Worm (Caenorhabditis elegans) whole organism, mixed stage, embryonic: ENCODE data around the gene ent-7.

ENCODE experiments used
- ces-1 ChIP-seq: fragments of 150-350 bp; optimal IDR thresholded peaks from 2 replicates; lab custom pipeline; 2014; ENCODE audit warnings: missing biosample characterization, missing genetic modification reagents, missing genetic modification characterization
- elt-1 ChIP-seq: sonication (generic microtip); optimal IDR thresholded peaks from 2 replicates; lab custom pipeline; 2017; ENCODE audit warnings: missing genetic modification characterization, mild to moderate bottlenecking, missing compliant biosample characterization, antibody characterized with exemption, moderate library complexity, borderline replicate concordance; ENCODE audit not compliant: insufficient read depth
- lsy-2 ChIP-seq: fragments of 150-350 bp; optimal IDR thresholded peaks from 2 replicates; lab custom pipeline; 2014; ENCODE audit warnings: missing biosample characterization, missing genetic modification characterization
- mab-5 ChIP-seq: fragments of 150-350 bp; optimal IDR thresholded peaks from 2 replicates; lab custom pipeline; 2014; ENCODE audit warnings: missing biosample characterization, missing genetic modification characterization
- mep-1 ChIP-seq: fragments of 150-350 bp; optimal IDR thresholded peaks from 2 replicates; lab custom pipeline; 2017; ENCODE audit warnings: missing biosample characterization, missing genetic modification reagents, missing genetic modification characterization, inconsistent platforms
- nhr-12 ChIP-seq: fragments of 150-350 bp; optimal IDR thresholded peaks from 2 replicates; lab custom pipeline; 2014; ENCODE audit warnings: missing biosample characterization, missing genetic modification characterization
- nhr-237 ChIP-seq: fragments of 150-350 bp; optimal IDR thresholded peaks from 2 replicates; lab custom pipeline; 2014; ENCODE audit warnings: missing biosample characterization, missing genetic modification characterization
- pha-4 ChIP-seq: fragments of 150-350 bp; optimal IDR thresholded peaks from 2 replicates; lab custom pipeline; 2018; ENCODE audit warnings: missing biosample characterization, missing genetic modification reagents, missing genetic modification characterization
- sptf-1 ChIP-seq: sonication (generic microtip); optimal IDR thresholded peaks from 2 replicates; lab custom pipeline; 2017; ENCODE audit warnings: mild to moderate bottlenecking, missing genetic modification characterization, moderate library complexity, missing compliant biosample characterization
- unc-120 ChIP-seq: sonication (generic microtip); optimal IDR thresholded peaks from 2 replicates; lab custom pipeline; 2017; ENCODE audit warnings: missing genetic modification characterization, missing compliant biosample characterization; ENCODE audit not compliant: poor library complexity, severe bottlenecking
- unc-39 ChIP-seq: fragments of 150-350 bp; optimal IDR thresholded peaks from 2 replicates; lab custom pipeline; 2014; ENCODE audit warnings: missing biosample characterization, missing genetic modification characterization
- unc-62 ChIP-seq: fragments of 150-350 bp; optimal IDR thresholded peaks from 2 replicates; lab custom pipeline; 2014; ENCODE audit warnings: missing biosample characterization, missing genetic modification reagents, missing genetic modification characterization

DNA sequence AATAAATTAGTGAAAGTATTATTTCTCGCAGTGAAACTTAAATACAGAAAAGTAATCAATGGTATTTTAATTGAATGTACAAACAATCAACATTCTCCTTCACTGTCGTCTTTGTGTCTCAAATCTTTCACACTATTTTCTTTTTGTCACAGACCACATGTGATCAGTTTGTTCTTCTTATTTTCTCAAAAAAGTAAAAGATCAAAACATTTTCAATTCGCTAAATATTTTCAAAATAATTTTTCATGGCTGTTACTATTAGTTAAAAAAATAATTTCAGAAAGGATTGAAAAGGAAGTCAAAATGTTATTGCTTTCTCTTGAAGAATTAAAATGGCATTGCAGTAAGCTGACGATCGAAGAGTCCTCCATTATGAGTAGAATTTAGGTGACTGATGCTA is 23.7 kb downstream of the ent-7 start, which contains the start of gene dhs-31:
- TF ChIP-seq lsy-2 (tag; lab: Kevin White, UChicago) (no peak), ces-1 (GFP tag; lab: Kevin White, UChicago) (no peak), nhr-12 (tag; lab: Kevin White, UChicago) (no peak), nhr-237 (tag; lab: Kevin White, UChicago) (no peak), pha-4 (no peak), sptf-1 (tag; lab: Kevin White, UChicago) (no peak), elt-1 (tag; lab: Kevin White, UChicago) (no peak), unc-62 (GFP tag; lab: Kevin White, UChicago) (no peak), unc-120 (tag; lab: Kevin White, UChicago) (no peak), mab-5 (tag; lab: Kevin White, UChicago) (no peak), mep-1 (tag; lab: Kevin White, UChicago) (no peak), unc-39 (tag; lab: Kevin White, UChicago) (no peak)
